Worm (Caenorhabditis elegans): ENCODE measurements around the gene kqt-2.

The kqt-2 gene

DNA sequence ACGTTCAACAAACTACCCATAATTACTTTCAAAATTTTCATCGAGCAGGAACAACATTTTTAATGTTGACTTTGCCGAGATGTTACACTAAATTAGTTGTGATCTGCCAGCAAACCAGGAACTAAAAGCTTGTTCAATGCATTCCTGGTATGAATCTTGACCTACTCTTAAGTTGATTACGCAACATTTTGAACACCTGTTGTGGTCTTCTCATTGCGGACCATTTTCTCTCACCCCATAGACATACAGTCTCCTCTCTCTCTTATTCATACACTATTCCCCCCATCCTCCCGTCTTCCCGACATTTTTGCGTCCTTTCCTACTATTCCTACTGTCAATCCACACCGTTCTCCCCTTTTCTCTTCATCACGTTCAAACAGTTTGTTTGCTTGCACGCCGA lies 27.3 kb upstream of the kqt-2 start:
- TF ChIP-seq egl-27 (tag; optimal IDR thresholded peaks at IDR 0.05) (no peak), blmp-1 (tag; optimal IDR thresholded peaks at IDR 0.05; ENCODE audit: insufficient read depth) (no peak), mbf-1 (tag; optimal IDR thresholded peaks at IDR 0.05) (no peak), unc-55 (GFP tag; optimal IDR thresholded peaks at IDR 0.05) (no peak), ztf-1 (GFP tag; conservative IDR thresholded peaks at IDR 0.05) (no peak), ama-1 (optimal IDR thresholded peaks at IDR 0.05) (no peak), nhr-237 (tag; optimal IDR thresholded peaks at IDR 0.05) (no peak), nhr-23 (tag; optimal IDR thresholded peaks at IDR 0.05) (no peak), ztf-11 (tag; optimal IDR thresholded peaks at IDR 0.05) (no peak), nhr-25 (tag; optimal IDR thresholded peaks at IDR 0.05) (no peak), unc-39 (tag; optimal IDR thresholded peaks at IDR 0.05) (no peak), R02D3.7 (tag; optimal IDR thresholded peaks at IDR 0.05) (no peak), C34F6.9 (tag; optimal IDR thresholded peaks at IDR 0.05) (no peak), ceh-16 (tag; optimal IDR thresholded peaks at IDR 0.05) (no peak), elt-1 (tag; optimal IDR thresholded peaks at IDR 0.05) (no peak), sem-4 (tag; optimal IDR thresholded peaks at IDR 0.05) (no peak), sma-9 (GFP tag; optimal IDR thresholded peaks at IDR 0.05) (no peak), sma-9 (tag; optimal IDR thresholded peaks at IDR 0.05) (no peak), nhr-11 (tag; optimal IDR thresholded peaks at IDR 0.05) (no peak), aly-2 (tag; optimal IDR thresholded peaks at IDR 0.05) (no peak), nhr-10 (tag; optimal IDR thresholded peaks at IDR 0.05) (no peak)

ce11 chrX:8270971-8271553 lies 24.9 kb upstream of the kqt-2 start, which contains the start of gene cutl-29:
Gene cutl-29, minus strand, starts transcription at chrX:8271021.
- TF ChIP-seq nhr-6 (tag; optimal IDR thresholded peaks at IDR 0.05) (no peak), zag-1 (tag; optimal IDR thresholded peaks at IDR 0.05) (no peak), ceh-82 (tag; optimal IDR thresholded peaks at IDR 0.05) (no peak)

ce11 chrX:8268083-8268482 lies 21.9 kb upstream of the kqt-2 start:
- TF ChIP-seq aly-2 (tag; optimal IDR thresholded peaks at IDR 0.05): no peak
- TF ChIP-seq mab-5 (tag; optimal IDR thresholded peaks at IDR 0.05): no peak
- TF ChIP-seq nhr-10 (tag; optimal IDR thresholded peaks at IDR 0.05): no peak
- no peak for TF ChIP-seq alr-1 (tag; optimal IDR thresholded peaks at IDR 0.05)

DNA sequence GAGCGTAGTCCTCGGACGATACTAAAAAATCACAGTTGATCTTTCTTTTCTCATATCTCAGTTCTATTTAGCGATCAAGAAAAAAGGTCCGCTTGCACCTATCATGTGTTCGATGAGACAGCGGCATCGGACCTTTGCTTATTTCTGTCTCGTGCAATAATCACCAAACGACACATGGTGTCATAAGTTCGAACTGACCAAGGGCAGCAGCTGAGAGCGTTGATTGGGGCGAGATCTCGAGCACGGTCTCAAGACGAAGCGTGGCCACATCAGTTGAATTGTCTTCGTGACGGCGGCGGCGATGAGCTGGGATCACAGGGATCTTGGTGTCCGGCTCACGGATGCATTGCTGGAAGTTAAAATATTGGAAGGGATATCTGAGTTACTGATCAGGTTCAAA lies 16.6 kb upstream of the kqt-2 start:
- TF ChIP-seq nhr-129 (tag; optimal IDR thresholded peaks at IDR 0.05): peak; percentile 38
- no peak for TF ChIP-seq nhr-237 (tag; optimal IDR thresholded peaks at IDR 0.05)
- no peak for TF ChIP-seq F13H6.1 (tag; optimal IDR thresholded peaks at IDR 0.05)
- no peak for TF ChIP-seq fos-1 (tag; optimal IDR thresholded peaks at IDR 0.05)

DNA sequence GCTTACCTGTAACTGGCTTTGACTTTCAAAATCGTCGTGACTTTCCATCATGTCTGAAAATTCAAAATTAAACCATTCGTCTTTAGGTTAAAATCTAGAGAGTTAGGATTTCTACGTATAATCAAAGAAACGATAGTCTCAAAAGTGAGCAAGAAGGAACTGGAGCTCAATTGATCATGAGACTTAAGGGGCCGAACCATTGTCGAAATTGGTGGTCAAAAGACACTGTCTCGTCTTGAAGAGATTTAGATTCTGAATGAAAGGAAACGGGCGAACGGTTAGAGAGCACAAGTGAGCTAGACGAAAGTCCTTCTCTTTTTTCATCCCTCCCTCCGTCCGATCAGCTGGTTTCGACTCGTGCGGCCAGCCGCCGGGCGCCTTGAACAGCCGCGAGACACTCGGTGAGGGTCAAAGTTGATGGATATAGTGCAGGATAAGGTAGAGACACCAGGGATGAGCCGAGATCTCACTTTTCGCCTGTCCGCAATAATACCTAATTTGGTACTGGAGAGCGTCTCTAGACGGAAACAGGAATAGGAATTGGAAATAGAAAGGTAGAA lies 15.0 kb upstream of the kqt-2 start, which contains the start of gene M60.7:
TSS of gene M60.7 (minus strand) at position 51 of the 560 bp plus-strand sequence.
- TF ChIP-seq mdl-1 (tag; optimal IDR thresholded peaks at IDR 0.05): no peak
- TF ChIP-seq ztf-1 (GFP tag; conservative IDR thresholded peaks at IDR 0.05): no peak
- TF ChIP-seq R02D3.7 (tag; optimal IDR thresholded peaks at IDR 0.05): no peak
- TF ChIP-seq mbf-1 (tag; optimal IDR thresholded peaks at IDR 0.05): no peak
- no peak for TF ChIP-seq nhr-237 (tag; optimal IDR thresholded peaks at IDR 0.05)
- no peak for TF ChIP-seq lin-11 (tag; optimal IDR thresholded peaks at IDR 0.05)
- TF ChIP-seq nhr-23 (tag; optimal IDR thresholded peaks at IDR 0.05): no peak
- TF ChIP-seq sma-9 (GFP tag; optimal IDR thresholded peaks at IDR 0.05): no peak
- no peak for TF ChIP-seq sma-9 (tag; optimal IDR thresholded peaks at IDR 0.05)
- TF ChIP-seq unc-55 (GFP tag; optimal IDR thresholded peaks at IDR 0.05): no peak
- TF ChIP-seq mab-5 (tag; optimal IDR thresholded peaks at IDR 0.05): no peak
- no peak for TF ChIP-seq F13H6.1 (tag; optimal IDR thresholded peaks at IDR 0.05)
- no peak for TF ChIP-seq snpc-4 (tag; optimal IDR thresholded peaks at IDR 0.05)
- no peak for TF ChIP-seq gmeb-1 (tag; optimal IDR thresholded peaks at IDR 0.05)
- TF ChIP-seq sma-3 (GFP tag; optimal IDR thresholded peaks at IDR 0.05): no peak

Measured in whole organism, L2 larva.